Fruit fly (Drosophila melanogaster) whole organism, embryonic: Measurements from ENCODE around the gene KdelR.

Experiments used
- Awh ChIP-seq: fragments of 200-800 bp; sonication (Bioruptor generic); IDR thresholded peaks from 2 replicates; pipeline ENCODE4, ENCODE4 v1.3.6; 2022; ENCODE audit warnings: missing biosample characterization, missing genetic modification characterization
- B-H2 ChIP-seq: fragments of 200-800 bp; sonication (Bioruptor generic); optimal IDR thresholded peaks from 2 replicates; lab custom pipeline; 2018; ENCODE audit warnings: missing biosample characterization, mild to moderate bottlenecking, missing genetic modification characterization
- Bteb2 ChIP-seq: fragments of 200-800 bp; sonication (Bioruptor generic); optimal IDR thresholded peaks from 2 replicates; lab custom pipeline; 2016; ENCODE audit warnings: missing biosample characterization, missing genetic modification characterization
- CG11560 ChIP-seq: fragments of 200-800 bp; sonication (Bioruptor generic); IDR thresholded peaks from 3 replicates; pipeline ENCODE4 v1.3.6; 2022; ENCODE audit warnings: missing biosample characterization, missing genetic modification characterization
- CG12155 ChIP-seq: fragments of 200-800 bp; sonication (Bioruptor generic); optimal IDR thresholded peaks from 3 replicates; lab custom pipeline; 2016; ENCODE audit warnings: missing biosample characterization, missing genetic modification characterization
- CG12391 ChIP-seq: fragments of 200-800 bp; sonication (Bioruptor generic); optimal IDR thresholded peaks from 3 replicates; lab custom pipeline; 2018; ENCODE audit warnings: missing biosample characterization, mild to moderate bottlenecking, missing genetic modification characterization, moderate library complexity
- CG13624 ChIP-seq: fragments of 200-800 bp; sonication (Bioruptor generic); optimal IDR thresholded peaks from 2 replicates; lab custom pipeline; 2016; ENCODE audit warnings: missing biosample characterization, missing genetic modification characterization
- CG14860 ChIP-seq: fragments of 200-800 bp; sonication (Bioruptor generic); IDR thresholded peaks from 3 replicates; pipeline ENCODE4 v1.3.6; 2022; ENCODE audit warnings: missing biosample characterization, missing genetic modification characterization; ENCODE audit not compliant: partially characterized antibody
- CG15479 ChIP-seq: fragments of 200-800 bp; sonication (Bioruptor generic); optimal IDR thresholded peaks from 3 replicates; lab custom pipeline; 2019; ENCODE audit warnings: missing biosample characterization, mild to moderate bottlenecking, missing genetic modification characterization, moderate library complexity
- CG16813 ChIP-seq: fragments of 200-800 bp; sonication (Bioruptor generic); IDR thresholded peaks from 3 replicates; pipeline ENCODE4 v1.3.6; 2022; ENCODE audit warnings: missing biosample characterization, missing genetic modification characterization; ENCODE audit not compliant: partially characterized antibody
- CG17385 ChIP-seq: fragments of 200-800 bp; sonication (Bioruptor generic); optimal IDR thresholded peaks from 3 replicates; lab custom pipeline; 2018; ENCODE audit warnings: missing biosample characterization, mild to moderate bottlenecking, missing genetic modification characterization
- CG18476 ChIP-seq: fragments of 200-800 bp; sonication (Bioruptor generic); optimal IDR thresholded peaks from 2 replicates; lab custom pipeline; 2016; ENCODE audit warnings: missing biosample characterization, mild to moderate bottlenecking, missing genetic modification characterization
- CG18764 ChIP-seq: fragments of 200-800 bp; sonication (Bioruptor generic); optimal IDR thresholded peaks from 3 replicates; lab custom pipeline; 2016; ENCODE audit warnings: missing biosample characterization, missing genetic modification characterization
- CG33213 ChIP-seq: fragments of 200-800 bp; sonication (Bioruptor generic); optimal IDR thresholded peaks from 3 replicates; lab custom pipeline; 2016; ENCODE audit warnings: missing biosample characterization, missing genetic modification characterization
- CG34422 ChIP-seq: fragments of 200-800 bp; sonication (Bioruptor generic); IDR thresholded peaks from 3 replicates; pipeline ENCODE4 v1.3.6; 2022; ENCODE audit warnings: missing biosample characterization, missing genetic modification characterization
- CG43689 ChIP-seq: fragments of 200-800 bp; sonication (Bioruptor generic); IDR thresholded peaks from 2 replicates; pipeline ENCODE4 v1.3.6; 2022; ENCODE audit warnings: missing biosample characterization, missing genetic modification characterization
- CG6791 ChIP-seq: fragments of 200-800 bp; sonication (Bioruptor generic); IDR thresholded peaks from 3 replicates; pipeline ENCODE4 v1.3.6; 2022; ENCODE audit warnings: missing biosample characterization, missing genetic modification characterization; ENCODE audit not compliant: partially characterized antibody
- CG7271 ChIP-seq: fragments of 200-800 bp; sonication (Bioruptor generic); optimal IDR thresholded peaks from 2 replicates; lab custom pipeline; 2018; ENCODE audit warnings: missing biosample characterization, mild to moderate bottlenecking, missing genetic modification characterization, moderate library complexity
- CG7963 ChIP-seq: fragments of 200-800 bp; sonication (Bioruptor generic); IDR thresholded peaks from 3 replicates; pipeline ENCODE4 v1.3.6; 2022; ENCODE audit warnings: missing biosample characterization, missing genetic modification characterization; ENCODE audit not compliant: partially characterized antibody
- CG8924 ChIP-seq: fragments of 200-800 bp; optimal IDR thresholded peaks from 3 replicates; lab custom pipeline; 2019; ENCODE audit warnings: missing biosample characterization, mild to moderate bottlenecking, missing genetic modification characterization, moderate library complexity
- CG9215 ChIP-seq: fragments of 200-800 bp; sonication (Bioruptor generic); IDR thresholded peaks from 2 replicates; pipeline ENCODE4 v1.3.6; 2022; ENCODE audit warnings: missing biosample characterization, missing genetic modification characterization
- CoRest ChIP-seq: fragments of 200-800 bp; sonication (Bioruptor generic); optimal IDR thresholded peaks from 3 replicates; lab custom pipeline; 2018; ENCODE audit warnings: missing biosample characterization, mild to moderate bottlenecking, missing genetic modification characterization, moderate library complexity
- Mad ChIP-seq: fragments of 200-800 bp; sonication (Bioruptor generic); optimal IDR thresholded peaks from 2 replicates; lab custom pipeline; 2016; ENCODE audit warnings: missing biosample characterization, missing genetic modification characterization
- Max ChIP-seq: fragments of 200-800 bp; sonication (Bioruptor generic); optimal IDR thresholded peaks from 2 replicates; lab custom pipeline; 2016; ENCODE audit warnings: missing biosample characterization, mild to moderate bottlenecking, missing genetic modification characterization
- Mrtf ChIP-seq: fragments of 200-800 bp; sonication (Bioruptor generic); IDR thresholded peaks from 3 replicates; pipeline ENCODE4 v1.3.6; 2022; ENCODE audit warnings: missing biosample characterization, missing genetic modification characterization
- Myb ChIP-seq: fragments of 200-800 bp; sonication (Bioruptor generic); optimal IDR thresholded peaks from 2 replicates; lab custom pipeline; 2016; ENCODE audit warnings: missing biosample characterization, missing genetic modification characterization
- NfI ChIP-seq: fragments of 200-800 bp; sonication (Bioruptor generic); optimal IDR thresholded peaks from 3 replicates; lab custom pipeline; 2018; ENCODE audit warnings: missing biosample characterization, mild to moderate bottlenecking, missing genetic modification characterization, moderate library complexity
- Oaz ChIP-seq: fragments of 200-800 bp; sonication (Bioruptor generic); IDR thresholded peaks from 2 replicates; pipeline ENCODE4 v1.3.6; 2022; ENCODE audit warnings: missing biosample characterization, missing genetic modification characterization
- Sin3A ChIP-seq: fragments of >200 bp; optimal IDR thresholded peaks from 2 replicates; lab custom pipeline; 2018
- Six4 ChIP-seq: fragments of 200-800 bp; sonication (Bioruptor generic); optimal IDR thresholded peaks from 2 replicates; lab custom pipeline; 2016; ENCODE audit warnings: missing biosample characterization, missing genetic modification characterization
- Xbp1 ChIP-seq: fragments of 200-800 bp; sonication (Bioruptor generic); optimal IDR thresholded peaks from 3 replicates; lab custom pipeline; 2016; ENCODE audit warnings: missing biosample characterization, mild to moderate bottlenecking, missing genetic modification characterization
- ato ChIP-seq: fragments of 200-800 bp; sonication (Bioruptor generic); IDR thresholded peaks from 2 replicates; pipeline ENCODE4 v1.3.6; 2022; ENCODE audit warnings: missing biosample characterization, missing genetic modification characterization; ENCODE audit not compliant: partially characterized antibody
- bbx ChIP-seq: fragments of 200-800 bp; sonication (Bioruptor generic); IDR thresholded peaks from 2 replicates; pipeline ENCODE4 v1.3.6; 2022; ENCODE audit warnings: missing biosample characterization, missing genetic modification characterization; ENCODE audit not compliant: partially characterized antibody
- bsh ChIP-seq, 2 experiments: fragments of 200-800 bp; sonication (Bioruptor generic); optimal IDR thresholded peaks; 2 replicates each; lab custom pipeline; 2017 to 2018; ENCODE audit warnings: mild to moderate bottlenecking in 2 of 2, missing biosample characterization in 2 of 2, missing genetic modification characterization in 2 of 2, moderate library complexity in 1 of 2
- chinmo ChIP-seq: fragments of 200-800 bp; sonication (Bioruptor generic); IDR thresholded peaks from 4 replicates; pipeline ENCODE4 v1.3.6; 2022; ENCODE audit warnings: missing biosample characterization, missing genetic modification characterization; ENCODE audit not compliant: partially characterized antibody
- ci ChIP-seq: fragments of 200-800 bp; sonication (Bioruptor generic); IDR thresholded peaks from 3 replicates; pipeline ENCODE4 v1.3.6; 2022; ENCODE audit warnings: missing biosample characterization, missing genetic modification characterization
- crol ChIP-seq: fragments of 200-800 bp; sonication (Bioruptor generic); IDR thresholded peaks from 2 replicates; pipeline ENCODE4 v1.3.6; 2022; ENCODE audit warnings: missing biosample characterization, missing genetic modification characterization
- dimm ChIP-seq: fragments of 200-800 bp; sonication (Bioruptor generic); IDR thresholded peaks from 2 replicates; pipeline ENCODE4 v1.3.6; 2022; ENCODE audit warnings: missing biosample characterization, missing genetic modification characterization
- ewg ChIP-seq: fragments of 200-800 bp; sonication (Bioruptor generic); optimal IDR thresholded peaks from 3 replicates; lab custom pipeline; 2017; ENCODE audit warnings: mild to moderate bottlenecking, missing biosample characterization, missing genetic modification reagents, missing genetic modification characterization
- gcm2 ChIP-seq: fragments of 200-800 bp; sonication (Bioruptor generic); optimal IDR thresholded peaks from 2 replicates; lab custom pipeline; 2016; ENCODE audit warnings: missing biosample characterization, missing genetic modification characterization
- inv ChIP-seq: fragments of 200-800 bp; sonication (Bioruptor generic); IDR thresholded peaks from 2 replicates; pipeline ENCODE4 v1.3.6; 2022; ENCODE audit warnings: missing biosample characterization, missing genetic modification characterization; ENCODE audit not compliant: partially characterized antibody
- jumu ChIP-seq: fragments of 200-800 bp; sonication (Bioruptor generic); optimal IDR thresholded peaks from 3 replicates; lab custom pipeline; 2016; ENCODE audit warnings: missing biosample characterization, missing genetic modification characterization
- lbe ChIP-seq: fragments of 200-800 bp; sonication (Bioruptor generic); optimal IDR thresholded peaks from 2 replicates; lab custom pipeline; 2016; ENCODE audit warnings: missing biosample characterization, mild to moderate bottlenecking, missing genetic modification characterization
- nerfin-2 ChIP-seq: fragments of 200-800 bp; sonication (Bioruptor generic); IDR thresholded peaks from 2 replicates; pipeline ENCODE4 v1.3.6; 2022; ENCODE audit warnings: missing biosample characterization, missing genetic modification characterization; ENCODE audit not compliant: partially characterized antibody
- nom ChIP-seq: fragments of 200-800 bp; sonication (Bioruptor generic); optimal IDR thresholded peaks from 2 replicates; lab custom pipeline; 2017; ENCODE audit warnings: missing biosample characterization, missing genetic modification characterization, mild to moderate bottlenecking, moderate library complexity, missing genetic modification reagents
- phol ChIP-seq: fragments of 200-800 bp; sonication (Bioruptor generic); optimal IDR thresholded peaks from 3 replicates; lab custom pipeline; 2018; ENCODE audit warnings: missing biosample characterization, mild to moderate bottlenecking, missing genetic modification characterization, moderate library complexity
- sens ChIP-seq: fragments of 200-800 bp; sonication (Bioruptor generic); peaks from one replicate; lab custom pipeline; 2016; ENCODE audit warnings: missing biosample characterization, missing genetic modification characterization
- seq ChIP-seq: fragments of 200-800 bp; sonication (Bioruptor generic); IDR thresholded peaks from 2 replicates; pipeline ENCODE4 v1.3.6; 2022; ENCODE audit warnings: missing biosample characterization, missing genetic modification characterization
- stwl ChIP-seq: fragments of 200-800 bp; sonication (Bioruptor generic); optimal IDR thresholded peaks from 3 replicates; lab custom pipeline; 2018; ENCODE audit warnings: missing biosample characterization, mild to moderate bottlenecking, missing genetic modification characterization, moderate library complexity
- zen ChIP-seq: fragments of 200-800 bp; sonication (Bioruptor generic); optimal IDR thresholded peaks from 3 replicates; lab custom pipeline; 2018; ENCODE audit warnings: missing biosample characterization, mild to moderate bottlenecking, missing genetic modification characterization, moderate library complexity

KdelR gene

dm6 chr2L:10426534-10427048, at the start of gene KdelR, which contains the start of gene SmB (continued):
- TF ChIP-seq CG43689 (GFP tag; lab: Robert Waterston, UW): no peak
- TF ChIP-seq CG16813: peak; percentile 82
- TF ChIP-seq CG33213: peak; percentile 4
- peak; percentile 91 for TF ChIP-seq stwl (tag; lab: Kevin White, UChicago)
- no peak for TF ChIP-seq crol
- no peak for TF ChIP-seq NfI (GFP tag; lab: Kevin White, UChicago)
- TF ChIP-seq CG9215 (GFP tag; lab: Robert Waterston, UW): no peak
- TF ChIP-seq phol (tag; lab: Kevin White, UChicago): peak; percentile 83
- no peak for TF ChIP-seq Awh (GFP tag; lab: Robert Waterston, UW)
- peak; percentile 77 for TF ChIP-seq CG6791 (GFP tag; lab: Robert Waterston, UW)
- TF ChIP-seq Xbp1: peak; percentile 97
- TF ChIP-seq Mad (GFP tag; lab: Kevin White, UChicago): no peak
- peak; percentile 7 for TF ChIP-seq CG18476 (GFP tag; lab: Kevin White, UChicago)
- TF ChIP-seq jumu: peak; percentile 7
- TF ChIP-seq dimm: no peak
- peak; percentile 61; the same call in 1 of the 4 replicates for TF ChIP-seq chinmo
- TF ChIP-seq Bteb2 (GFP tag; lab: Kevin White, UChicago): no peak
- no peak for TF ChIP-seq Oaz (GFP tag; lab: Robert Waterston, UW)
- TF ChIP-seq nom (GFP tag; lab: Kevin White, UChicago): peak; percentile 4
- TF ChIP-seq CG18764: no peak
- no peak for TF ChIP-seq seq
- peak; percentile 98 for TF ChIP-seq CG11560 (tag; lab: Robert Waterston, UW)
- TF ChIP-seq CG12155 (GFP tag; lab: Kevin White, UChicago): peak; percentile 52
- TF ChIP-seq CG34422: peak; percentile 58; the same call in 1 of the 3 replicates
- TF ChIP-seq ci (GFP tag; lab: Robert Waterston, UW): no peak
- no peak for TF ChIP-seq CG17385
- peak; percentile 64 for TF ChIP-seq Max (GFP tag; lab: Kevin White, UChicago)
- TF ChIP-seq ewg: peak; percentile 56
- TF ChIP-seq gcm2: no peak
- peak; percentile 95 for TF ChIP-seq nerfin-2 (GFP tag; lab: Robert Waterston, UW)
- TF ChIP-seq Sin3A (lab: Kevin White, UChicago): peak; percentile 44
- peak in 1 of 2 experiments; percentile 1 for TF ChIP-seq bsh (GFP tag; optimal IDR thresholded peaks at IDR 0.05; lab: Kevin White, UChicago)
- peak; percentile 67 for TF ChIP-seq lbe (GFP tag; lab: Kevin White, UChicago)
- TF ChIP-seq Myb: no peak
- TF ChIP-seq CG7963 (GFP tag; lab: Robert Waterston, UW): peak; percentile 76
- no peak for TF ChIP-seq Mrtf (GFP tag; lab: Robert Waterston, UW)
- TF ChIP-seq zen (tag; lab: Kevin White, UChicago): peak; percentile 11
- peak; percentile 66 for TF ChIP-seq bbx
- peak; percentile 90 for TF ChIP-seq CG14860 (GFP tag; lab: Robert Waterston, UW)
- TF ChIP-seq sens (GFP tag; lab: Kevin White, UChicago): peak; percentile 81
- TF ChIP-seq CG13624: peak; percentile 33
- TF ChIP-seq CG7271: peak; percentile 8
- TF ChIP-seq CG15479 (GFP tag; lab: Kevin White, UChicago): no peak
- peak; percentile 16 for TF ChIP-seq CoRest
- TF ChIP-seq B-H2 (GFP tag; lab: Kevin White, UChicago): no peak
- TF ChIP-seq CG12391 (tag; lab: Kevin White, UChicago): peak; percentile 59
- TF ChIP-seq ato (GFP tag; lab: Robert Waterston, UW): peak; percentile 68
- peak; percentile 65; the same call in 1 of the 2 replicates for TF ChIP-seq inv
- peak; percentile 69 for TF ChIP-seq CG8924
- no peak for TF ChIP-seq Six4 (GFP tag; lab: Kevin White, UChicago)
